Worm (Caenorhabditis elegans) whole organism, young adult: ENCODE measurements around the gene tag-307.

Source experiments
- B0336.3 ChIP-seq: fragments of 200-800 bp; sonication (Bioruptor generic); IDR thresholded peaks from 2 replicates; pipeline ENCODE4 v1.3.6; 2022; ENCODE audit warnings: missing genetic modification characterization, missing compliant biosample characterization
- D2030.7 ChIP-seq: fragments of 200-800 bp; sonication (Bioruptor generic); IDR thresholded peaks from 2 replicates; pipeline ENCODE4 v1.3.6; 2022; ENCODE audit warnings: missing genetic modification reagents, missing genetic modification characterization, missing compliant biosample characterization
- F39B2.1 ChIP-seq: fragments of 200-800 bp; sonication (Bioruptor generic); IDR thresholded peaks from 2 replicates; pipeline ENCODE4 v1.3.6; 2022; ENCODE audit warnings: missing genetic modification reagents, missing genetic modification characterization, missing compliant biosample characterization
- let-607 ChIP-seq, 2 experiments: fragments of 200-800 bp in 1 of 2; sonication (Bioruptor generic) in 1 of 2; sonication (generic microtip) in 1 of 2; optimal IDR thresholded peaks; 2 replicates each; lab custom pipeline; 2016 to 2018; ENCODE audit warnings: mild to moderate bottlenecking in 2 of 2, missing compliant biosample characterization in 2 of 2, missing genetic modification characterization in 2 of 2, moderate library complexity in 2 of 2, missing genotype in 1 of 2
- lin-54 ChIP-seq: fragments of 200-800 bp; sonication (Bioruptor generic); optimal IDR thresholded peaks from 2 replicates; lab custom pipeline; 2018; ENCODE audit warnings: mild to moderate bottlenecking, missing genetic modification characterization, missing compliant biosample characterization
- pha-4 ChIP-seq: fragments of 150-350 bp; sonication (generic microtip); optimal IDR thresholded peaks from 2 replicates; lab custom pipeline; 2014; ENCODE audit warnings: missing biosample characterization, missing genetic modification reagents, missing genetic modification characterization
- rpc-1 ChIP-seq, 2 experiments: fragments of 150-350 bp in 1 of 2; sonication (generic microtip) in 1 of 2; optimal IDR thresholded peaks; 2 replicates each; lab custom pipeline; 2014 to 2018; ENCODE audit warnings: missing biosample characterization in 1 of 2, missing genetic modification characterization in 1 of 2, missing genetic modification reagents in 1 of 2, missing genotype in 1 of 2
- unc-62 ChIP-seq: fragments of 150-350 bp; optimal IDR thresholded peaks from 2 replicates; lab custom pipeline; 2014; ENCODE audit warnings: missing biosample characterization, missing genetic modification reagents, missing genetic modification characterization
- zim-3 ChIP-seq: sonication (generic microtip); optimal IDR thresholded peaks from 2 replicates; lab custom pipeline; 2017; ENCODE audit warnings: mild to moderate bottlenecking, missing genetic modification characterization, moderate library complexity, missing compliant biosample characterization

DNA sequence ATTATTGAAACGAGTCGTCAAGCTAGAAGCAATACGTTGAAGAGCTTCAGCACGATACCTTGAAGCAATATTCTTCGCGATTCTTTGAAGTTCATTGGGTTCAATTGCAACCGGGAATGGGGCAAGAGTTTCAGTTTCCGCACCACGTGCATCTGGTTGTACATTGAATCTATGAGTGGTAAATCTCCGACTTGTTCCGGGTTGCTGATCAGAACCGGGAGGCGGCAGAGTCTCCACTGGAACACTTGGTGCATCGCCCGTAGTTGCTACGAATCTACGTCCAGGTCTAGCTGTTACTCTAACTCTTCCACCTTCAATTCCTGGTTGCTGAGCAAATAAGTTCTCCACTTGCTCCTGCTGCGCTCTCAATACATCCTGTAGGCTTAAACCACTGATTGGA is 32.0 kb upstream of the tag-307 start:
- TF ChIP-seq B0336.3 (GFP tag; lab: Robert Waterston, UW), result no peak
- TF ChIP-seq zim-3 (tag; lab: Kevin White, UChicago), result no peak
- TF ChIP-seq pha-4 (tag; lab: Kevin White, UChicago), result no peak
- no peak for TF ChIP-seq D2030.7 (GFP tag; lab: Robert Waterston, UW)
- no peak for TF ChIP-seq let-607 (tag; optimal IDR thresholded peaks at IDR 0.05; lab: Kevin White, UChicago)
- no peak for TF ChIP-seq F39B2.1 (GFP tag; lab: Robert Waterston, UW)
- TF ChIP-seq rpc-1 (optimal IDR thresholded peaks at IDR 0.05; lab: Kevin White, UChicago), result no peak
- TF ChIP-seq rpc-1 (tag; optimal IDR thresholded peaks at IDR 0.05; lab: Kevin White, UChicago), result no peak
- TF ChIP-seq unc-62 (GFP tag; lab: Kevin White, UChicago), result no peak
- no peak for TF ChIP-seq lin-54
